Fruit fly (Drosophila melanogaster) Kc167 (cell line): ENCODE measurements around the gene CG14659.

Experiments used
- Myc ChIP-seq: fragments of >200 bp; optimal IDR thresholded peaks from 2 replicates; lab custom pipeline; 2017; ENCODE audit warnings: missing external identifiers
- h ChIP-seq: fragments of >200 bp; optimal IDR thresholded peaks from 3 replicates; lab custom pipeline; 2018; ENCODE audit warnings: missing external identifiers
- insv ChIP-seq: fragments of >200 bp; optimal IDR thresholded peaks from 3 replicates; lab custom pipeline; 2018; ENCODE audit warnings: missing external identifiers
- ttk ChIP-seq: sonication (Bioruptor generic); optimal IDR thresholded peaks from 2 replicates; lab custom pipeline; 2017; ENCODE audit warnings: missing external identifiers

DNA sequence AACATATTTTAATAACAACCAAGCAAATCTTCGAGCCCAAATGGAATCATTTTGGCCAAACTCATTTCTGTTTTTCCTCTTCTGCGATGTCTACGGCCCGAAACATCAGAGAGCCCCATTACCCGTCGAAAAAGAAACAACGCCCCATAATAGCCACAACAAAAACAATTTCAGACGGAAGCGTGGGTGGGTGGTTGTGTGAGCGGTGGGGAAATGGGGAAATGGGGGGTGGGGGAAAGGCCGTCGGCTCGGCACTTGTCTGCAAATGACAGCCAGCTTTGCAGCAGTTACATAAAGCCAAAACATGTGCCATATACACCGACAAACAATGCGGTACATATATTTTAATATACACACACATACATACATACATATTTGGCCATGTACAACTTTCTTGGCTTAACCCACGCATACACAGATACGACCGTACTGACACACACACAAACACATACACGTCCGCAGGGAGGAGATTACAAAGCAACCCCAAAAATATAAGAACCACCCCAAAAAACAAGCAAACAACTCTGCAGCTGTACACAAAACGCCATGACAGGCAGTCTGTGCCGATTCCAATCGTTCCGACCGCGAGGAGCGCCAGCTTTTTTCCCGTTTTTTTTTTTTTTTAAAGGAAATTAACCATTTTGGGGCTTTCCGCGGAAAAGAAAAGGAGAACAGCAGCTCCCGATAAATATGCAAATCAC, 34.0 kb upstream of the CG14659 start:
- no peak for TF ChIP-seq ttk (lab: Kevin White, UChicago)
- no peak for TF ChIP-seq h (lab: Kevin White, UChicago)
- no peak for TF ChIP-seq Myc (lab: Kevin White, UChicago)
- no peak for TF ChIP-seq insv (lab: Kevin White, UChicago)
